Worm (Caenorhabditis elegans) whole organism, L4 larva: Measurements from ENCODE around the gene rars-1.

Source experiments
- D1046.2 ChIP-seq: fragments of 200-800 bp; sonication (Bioruptor generic); IDR thresholded peaks from 2 replicates; pipeline ENCODE4 v1.3.6; 2022; ENCODE audit warnings: missing genetic modification characterization, missing compliant biosample characterization
- F10B5.3 ChIP-seq: sonication (generic microtip); optimal IDR thresholded peaks from 2 replicates; lab custom pipeline; 2016; ENCODE audit warnings: mild to moderate bottlenecking, missing genetic modification characterization, missing compliant biosample characterization
- F37D6.2 ChIP-seq: sonication (generic microtip); optimal IDR thresholded peaks from 2 replicates; lab custom pipeline; 2016; ENCODE audit warnings: mild to moderate bottlenecking, missing genetic modification characterization, missing compliant biosample characterization
- Y105C5A.15 ChIP-seq: fragments of 200-800 bp; sonication (Bioruptor generic); IDR thresholded peaks from 2 replicates; pipeline ENCODE4 v1.3.6; 2022; ENCODE audit warnings: missing genetic modification characterization, missing compliant biosample characterization
- Y5F2A.4 ChIP-seq: fragments of 200-800 bp; sonication (Bioruptor generic); optimal IDR thresholded peaks from 2 replicates; lab custom pipeline; 2018; ENCODE audit warnings: mild to moderate bottlenecking, missing genetic modification characterization, missing compliant biosample characterization
- Y75B8A.6 ChIP-seq: fragments of 200-800 bp; sonication (Bioruptor generic); IDR thresholded peaks from 2 replicates; pipeline ENCODE4 v1.3.6; 2022; ENCODE audit warnings: missing genetic modification reagents, missing genetic modification characterization, missing compliant biosample characterization
- ZK337.2 ChIP-seq: fragments of 200-800 bp; sonication (Bioruptor generic); IDR thresholded peaks from 2 replicates; pipeline ENCODE4 v1.3.6; 2022; ENCODE audit warnings: missing genetic modification reagents, missing genetic modification characterization, missing compliant biosample characterization
- arid-1 ChIP-seq: fragments of 200-800 bp; sonication (Bioruptor generic); conservative IDR thresholded peaks from 2 replicates; pipeline ENCODE4 v1.3.6; 2022; ENCODE audit warnings: missing genetic modification reagents, missing genetic modification characterization, missing compliant biosample characterization
- ceh-20 ChIP-seq: fragments of 200-800 bp; sonication (Bioruptor generic); IDR thresholded peaks from 2 replicates; pipeline ENCODE4 v1.3.6; 2022; ENCODE audit warnings: missing genetic modification reagents, missing genetic modification characterization, missing compliant biosample characterization
- ceh-62 ChIP-seq: sonication (generic microtip); optimal IDR thresholded peaks from 2 replicates; lab custom pipeline; 2017; ENCODE audit warnings: missing biosample characterization, missing genetic modification characterization
- cey-2 ChIP-seq: sonication (generic microtip); optimal IDR thresholded peaks from 3 replicates; lab custom pipeline; 2017; ENCODE audit warnings: missing genetic modification characterization, mild to moderate bottlenecking, missing compliant biosample characterization, antibody characterized with exemption, borderline replicate concordance; ENCODE audit not compliant: insufficient read depth
- ctbp-1 ChIP-seq: fragments of 200-800 bp; sonication (Bioruptor generic); IDR thresholded peaks from 2 replicates; pipeline ENCODE4 v1.3.6; 2022; ENCODE audit warnings: missing genetic modification reagents, missing genetic modification characterization, missing compliant biosample characterization
- daf-16 ChIP-seq, 3 experiments: sonication (generic microtip); optimal IDR thresholded peaks; 2 replicates each; lab custom pipeline; 2016 to 2017; ENCODE audit warnings: missing genetic modification characterization in 3 of 3, missing genetic modification reagents in 3 of 3, mild to moderate bottlenecking in 2 of 3, missing compliant biosample characterization in 2 of 3, missing biosample characterization in 1 of 3, moderate library complexity in 1 of 3
- daf-19 ChIP-seq: fragments of 200-800 bp; sonication (Bioruptor generic); conservative IDR thresholded peaks from 2 replicates; pipeline ENCODE4 v1.3.6; 2022; ENCODE audit warnings: missing genetic modification characterization, missing compliant biosample characterization
- dmd-6 ChIP-seq: fragments of 200-800 bp; sonication (Bioruptor generic); IDR thresholded peaks from 2 replicates; pipeline ENCODE4 v1.3.6; 2022; ENCODE audit warnings: missing genetic modification reagents, missing genetic modification characterization, missing compliant biosample characterization
- dmd-8 ChIP-seq: fragments of 200-800 bp; sonication (Bioruptor generic); IDR thresholded peaks from 2 replicates; pipeline ENCODE4 v1.3.6; 2022; ENCODE audit warnings: missing genetic modification characterization, missing compliant biosample characterization
- dmd-9 ChIP-seq: fragments of 200-800 bp; sonication (Bioruptor generic); IDR thresholded peaks from 2 replicates; pipeline ENCODE4 v1.3.6; 2022; ENCODE audit warnings: missing genetic modification reagents, missing genetic modification characterization, missing compliant biosample characterization
- dpl-1 ChIP-seq: fragments of 150-350 bp; optimal IDR thresholded peaks from 2 replicates; lab custom pipeline; 2014; ENCODE audit warnings: missing biosample characterization, missing genetic modification reagents, missing genetic modification characterization
- duxl-1 ChIP-seq: sonication (generic microtip); optimal IDR thresholded peaks from 2 replicates; lab custom pipeline; 2016; ENCODE audit warnings: mild to moderate bottlenecking, missing genetic modification characterization, moderate library complexity, missing compliant biosample characterization; ENCODE audit not compliant: poor library complexity
- egl-27 ChIP-seq: sonication (generic microtip); optimal IDR thresholded peaks from 3 replicates; lab custom pipeline; 2017; ENCODE audit warnings: missing biosample characterization, missing genetic modification reagents, missing genetic modification characterization
- egl-43 ChIP-seq: fragments of 200-800 bp; sonication (Bioruptor generic); IDR thresholded peaks from 2 replicates; pipeline ENCODE4 v1.3.6; 2022; ENCODE audit warnings: missing genetic modification reagents, missing genetic modification characterization, missing compliant biosample characterization
- fkh-10 ChIP-seq: fragments of 150-350 bp; optimal IDR thresholded peaks from 2 replicates; lab custom pipeline; 2014; ENCODE audit warnings: missing biosample characterization, missing genetic modification reagents, missing genetic modification characterization
- fos-1 ChIP-seq: fragments of 150-350 bp; optimal IDR thresholded peaks from 2 replicates; lab custom pipeline; 2014; ENCODE audit warnings: missing biosample characterization, missing genetic modification characterization
- hif-1 ChIP-seq, 2 experiments: sonication (generic microtip); optimal IDR thresholded peaks; 2 replicates each; lab custom pipeline; 2016 to 2017; ENCODE audit warnings: missing compliant biosample characterization in 2 of 2, missing genetic modification characterization in 2 of 2, missing genetic modification reagents in 2 of 2, missing genotype in 2 of 2, mild to moderate bottlenecking in 1 of 2
- lin-15B ChIP-seq: fragments of 150-350 bp; sonication (generic microtip); optimal IDR thresholded peaks from 3 replicates; lab custom pipeline; 2014; ENCODE audit warnings: missing biosample characterization, missing genetic modification characterization
- lin-38 ChIP-seq: fragments of 200-800 bp; sonication (Bioruptor generic); IDR thresholded peaks from 2 replicates; pipeline ENCODE4 v1.3.6; 2022; ENCODE audit warnings: missing genetic modification reagents, missing genetic modification characterization, missing compliant biosample characterization
- madf-5 ChIP-seq, 2 experiments: fragments of 200-800 bp; sonication (Bioruptor generic); IDR thresholded peaks; 2 replicates each; pipeline ENCODE4 v1.3.6; 2022; ENCODE audit warnings: missing compliant biosample characterization in 2 of 2, missing genetic modification characterization in 2 of 2
- mdl-1 ChIP-seq, 2 experiments: fragments of 150-350 bp in 1 of 2; sonication (generic microtip) in 1 of 2; optimal IDR thresholded peaks; 2 replicates each; lab custom pipeline; 2014 to 2017; ENCODE audit warnings: missing biosample characterization in 2 of 2, missing genetic modification characterization in 2 of 2
- nhr-10 ChIP-seq: fragments of 150-350 bp; optimal IDR thresholded peaks from 2 replicates; lab custom pipeline; 2014; ENCODE audit warnings: missing biosample characterization, missing genetic modification characterization
- nhr-102 ChIP-seq: sonication (generic microtip); optimal IDR thresholded peaks from 2 replicates; lab custom pipeline; 2016; ENCODE audit warnings: mild to moderate bottlenecking, missing genetic modification characterization, moderate library complexity, missing compliant biosample characterization
- nhr-111 ChIP-seq: fragments of 200-800 bp; sonication (Bioruptor generic); optimal IDR thresholded peaks from 2 replicates; lab custom pipeline; 2018; ENCODE audit warnings: mild to moderate bottlenecking, missing genetic modification characterization, missing compliant biosample characterization
- nhr-25 ChIP-seq: sonication (generic microtip); optimal IDR thresholded peaks from 2 replicates; lab custom pipeline; 2017; ENCODE audit warnings: missing genetic modification characterization, mild to moderate bottlenecking, missing compliant biosample characterization, antibody characterized with exemption, moderate library complexity, borderline replicate concordance; ENCODE audit not compliant: insufficient read depth
- nhr-48 ChIP-seq: sonication (generic microtip); optimal IDR thresholded peaks from 2 replicates; lab custom pipeline; 2016; ENCODE audit warnings: mild to moderate bottlenecking, missing genetic modification characterization, missing compliant biosample characterization
- nhr-77 ChIP-seq: fragments of 150-350 bp; optimal IDR thresholded peaks from 2 replicates; lab custom pipeline; 2014; ENCODE audit warnings: missing biosample characterization, missing genetic modification characterization
- pqm-1 ChIP-seq: sonication (generic microtip); optimal IDR thresholded peaks from 2 replicates; lab custom pipeline; 2017; ENCODE audit warnings: missing biosample characterization, missing genetic modification characterization
- rbr-2 ChIP-seq: sonication (generic microtip); optimal IDR thresholded peaks from 2 replicates; lab custom pipeline; 2016; ENCODE audit warnings: missing genotype, missing genetic modification characterization, missing compliant biosample characterization
- saeg-2 ChIP-seq: fragments of 200-800 bp; sonication (Bioruptor generic); IDR thresholded peaks from 2 replicates; pipeline ENCODE4 v1.3.6; 2022; ENCODE audit warnings: missing genetic modification reagents, missing genetic modification characterization, missing compliant biosample characterization
- sdz-12 ChIP-seq: fragments of 200-800 bp; sonication (Bioruptor generic); optimal IDR thresholded peaks from 2 replicates; lab custom pipeline; 2018; ENCODE audit warnings: mild to moderate bottlenecking, missing genetic modification characterization, missing compliant biosample characterization
- spr-1 ChIP-seq: sonication (generic microtip); optimal IDR thresholded peaks from 2 replicates; lab custom pipeline; 2016; ENCODE audit warnings: mild to moderate bottlenecking, missing genetic modification characterization, missing compliant biosample characterization
- spr-3 ChIP-seq: fragments of 200-800 bp; sonication (Bioruptor generic); optimal IDR thresholded peaks from 2 replicates; lab custom pipeline; 2018; ENCODE audit warnings: mild to moderate bottlenecking, missing genetic modification characterization, missing compliant biosample characterization
- tra-1 ChIP-seq: fragments of 200-800 bp; sonication (Bioruptor generic); IDR thresholded peaks from 2 replicates; pipeline ENCODE4 v1.3.6; 2022; ENCODE audit warnings: missing genetic modification reagents, missing genetic modification characterization, missing compliant biosample characterization
- unc-39 ChIP-seq: sonication (generic microtip); optimal IDR thresholded peaks from 2 replicates; lab custom pipeline; 2017; ENCODE audit warnings: missing biosample characterization, missing genetic modification characterization
- unc-62 ChIP-seq, 3 experiments: fragments of 150-350 bp in 1 of 3; sonication (generic microtip); optimal IDR thresholded peaks in 2 of 3; peaks in 1 of 3; 1 replicate in 1 of 3; 2 replicates in 2 of 3; lab custom pipeline; 2014 to 2017; ENCODE audit warnings: missing biosample characterization in 3 of 3, missing genetic modification characterization in 3 of 3, missing genetic modification reagents in 3 of 3, missing genotype in 1 of 3
- zfp-3 ChIP-seq: fragments of 200-800 bp; sonication (Bioruptor generic); conservative IDR thresholded peaks from 2 replicates; pipeline ENCODE4 v1.3.6; 2022; ENCODE audit warnings: missing genetic modification reagents, missing genetic modification characterization, missing compliant biosample characterization
- ztf-7 ChIP-seq: fragments of 150-350 bp; optimal IDR thresholded peaks from 2 replicates; lab custom pipeline; 2014; ENCODE audit warnings: missing biosample characterization, missing genetic modification characterization

Gene rars-1

DNA sequence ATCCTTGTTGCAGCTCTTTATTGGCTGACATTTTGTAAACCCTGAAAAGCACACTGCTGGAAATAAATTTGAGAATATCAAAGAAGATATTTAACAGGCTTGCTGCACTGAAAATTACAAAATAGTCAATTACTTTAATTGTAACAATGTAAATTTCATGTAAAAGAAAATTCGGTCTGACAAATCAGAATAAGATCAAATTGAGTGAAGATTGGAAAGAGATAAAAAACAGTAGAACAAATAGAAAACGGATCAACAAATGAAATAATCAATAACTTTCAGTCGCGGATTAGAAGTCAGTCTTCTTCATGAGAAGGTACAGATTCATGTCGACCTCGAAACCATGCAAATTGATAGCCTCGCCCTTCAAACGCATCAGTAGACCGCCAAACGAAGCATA is at the start of gene rars-1:
Gene rars-1, minus strand, starts transcription at position 101 of the 400 bp plus-strand sequence.
- TF ChIP-seq D1046.2 (no peak), sdz-12 (GFP tag; lab: Kevin White, UChicago) (no peak), unc-62 (GFP tag; optimal IDR thresholded peaks at IDR 0.05 in 1 of 2; lab: Kevin White, UChicago) (peak in 1 of 2 experiments; percentile 57), unc-62 (tag; optimal IDR thresholded peaks at IDR 0.05; lab: Kevin White, UChicago) (no peak), F10B5.3 (no peak), pqm-1 (tag; lab: Kevin White, UChicago) (no peak), Y5F2A.4 (no peak)
- TF ChIP-seq, all 104 proteins: peak for 1

DNA sequence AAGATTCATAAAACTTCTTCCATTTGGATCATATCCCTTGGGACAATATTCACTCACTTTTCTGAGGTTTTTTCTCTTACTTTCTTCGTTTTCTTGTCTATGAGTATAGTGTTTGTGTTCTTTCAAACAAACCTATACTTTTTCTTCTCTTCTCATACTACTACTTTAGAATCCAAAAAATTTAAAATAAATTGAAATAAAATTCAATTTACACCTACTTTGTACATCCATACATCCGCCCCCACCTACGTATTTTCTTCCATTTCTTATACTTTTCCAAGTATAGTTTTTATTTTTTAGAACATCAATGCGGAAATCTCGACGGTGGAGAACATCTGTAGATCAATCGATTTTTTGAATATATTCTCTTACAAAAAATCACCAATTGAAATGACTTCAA is 48.3 kb upstream of the rars-1 start, which contains the start of gene nca-2:
Gene nca-2, plus strand, starts transcription at position 301 of the 400 bp plus-strand sequence.
- TF ChIP-seq hif-1 (tag; optimal IDR thresholded peaks at IDR 0.05; lab: Kevin White, UChicago) (no peak), nhr-10 (tag; lab: Kevin White, UChicago) (no peak), ztf-7 (no peak), F10B5.3 (no peak), ceh-20 (GFP tag; lab: Robert Waterston, UW) (no peak), dmd-9 (GFP tag; lab: Robert Waterston, UW) (no peak), saeg-2 (GFP tag; lab: Robert Waterston, UW) (no peak), nhr-111 (GFP tag; lab: Kevin White, UChicago) (no peak), rbr-2 (no peak), spr-1 (no peak), F37D6.2 (no peak), sdz-12 (GFP tag; lab: Kevin White, UChicago) (no peak), madf-5 (GFP tag; IDR thresholded peaks at IDR 0.05; lab: Robert Waterston, UW) (no peak), Y105C5A.15 (GFP tag; lab: Robert Waterston, UW) (no peak), nhr-25 (tag; lab: Kevin White, UChicago) (no peak), ceh-62 (tag; lab: Kevin White, UChicago) (no peak)

- TF ChIP-seq dpl-1 (GFP tag; lab: Kevin White, UChicago) (peak; percentile 99), fkh-10 (GFP tag; lab: Kevin White, UChicago) (peak; percentile 57), ceh-62 (tag; lab: Kevin White, UChicago) (no peak), mdl-1 (tag; optimal IDR thresholded peaks at IDR 0.05; lab: Kevin White, UChicago) (peak in 1 of 2 experiments; percentile 2), duxl-1 (tag; lab: Kevin White, UChicago) (peak; percentile 82), ceh-20 (GFP tag; lab: Robert Waterston, UW) (peak; percentile 77), lin-15B (tag; lab: Kevin White, UChicago) (peak; percentile 36), nhr-102 (tag; lab: Kevin White, UChicago) (peak; percentile 85), cey-2 (tag; lab: Kevin White, UChicago) (no peak), spr-3 (GFP tag; lab: Kevin White, UChicago) (no peak), arid-1 (GFP tag; lab: Robert Waterston, UW) (peak; percentile 77; the same call in 1 of the 2 replicates), lin-38 (GFP tag; lab: Robert Waterston, UW) (peak; percentile 89), ZK337.2 (GFP tag; lab: Robert Waterston, UW) (no peak), Y75B8A.6 (GFP tag; lab: Robert Waterston, UW) (no peak), fos-1 (tag; lab: Kevin White, UChicago) (no peak), zfp-3 (GFP tag; lab: Robert Waterston, UW) (0 out of 2 replicates have a peak, but pooled peaks have one; percentile 57), daf-19 (GFP tag; lab: Robert Waterston, UW) (no peak), dmd-6 (GFP tag; lab: Robert Waterston, UW) (peak; percentile 67), nhr-48 (peak; percentile 54), hif-1 (tag; optimal IDR thresholded peaks at IDR 0.05; lab: Kevin White, UChicago) (peak; percentile 40 to 58), ctbp-1 (peak; percentile 32; the same call in 1 of the 2 replicates), dmd-8 (GFP tag; lab: Robert Waterston, UW) (no peak), spr-1 (peak; percentile 68), Y105C5A.15 (GFP tag; lab: Robert Waterston, UW) (no peak), unc-39 (no peak), egl-27 (tag; lab: Kevin White, UChicago) (no peak), daf-16 (GFP tag; optimal IDR thresholded peaks at IDR 0.05; lab: Kevin White, UChicago) (peak in 1 of 2 experiments; percentile 62), daf-16 (tag; optimal IDR thresholded peaks at IDR 0.05; lab: Kevin White, UChicago) (peak; percentile 75), nhr-10 (tag; lab: Kevin White, UChicago) (no peak), tra-1 (GFP tag; lab: Robert Waterston, UW) (peak; percentile 54; the same call in 1 of the 2 replicates), egl-43 (GFP tag; lab: Robert Waterston, UW) (no peak), nhr-77 (tag; lab: Kevin White, UChicago) (peak; percentile 52), sdz-12 (GFP tag; lab: Kevin White, UChicago) (no peak)
Measured at ce11 chrIII:4962886-4963285, 45.9 kb upstream of the rars-1 start, which contains the start of gene C27F2.9. C27F2.9 (minus strand) TSS chrIII:4963044.
